Fruit fly (Drosophila melanogaster) whole organism, embryonic: Measurements from ENCODE around the gene Syp.

Source experiments
- Asciz ChIP-seq: fragments of 200-800 bp; sonication (Bioruptor generic); optimal IDR thresholded peaks from 2 replicates; lab custom pipeline; 2017; ENCODE audit warnings: missing biosample characterization, mild to moderate bottlenecking, missing genetic modification characterization, missing genetic modification reagents
- CG11247 ChIP-seq: fragments of 200-800 bp; sonication (Bioruptor generic); IDR thresholded peaks from 2 replicates; pipeline ENCODE4 v1.3.6; 2022; ENCODE audit warnings: missing biosample characterization, missing genetic modification characterization
- CG15479 ChIP-seq: fragments of 200-800 bp; sonication (Bioruptor generic); optimal IDR thresholded peaks from 3 replicates; lab custom pipeline; 2019; ENCODE audit warnings: missing biosample characterization, mild to moderate bottlenecking, missing genetic modification characterization, moderate library complexity
- CG16815 ChIP-seq: fragments of 200-800 bp; sonication (Bioruptor generic); optimal IDR thresholded peaks from 3 replicates; lab custom pipeline; 2017; ENCODE audit warnings: missing biosample characterization, mild to moderate bottlenecking, missing genetic modification characterization
- CG31224 ChIP-seq: fragments of 200-800 bp; sonication (Bioruptor generic); IDR thresholded peaks from 2 replicates; pipeline ENCODE4 v1.3.6; 2022; ENCODE audit warnings: missing biosample characterization, missing genetic modification characterization
- CG31388 ChIP-seq: fragments of 200-800 bp; sonication (Bioruptor generic); optimal IDR thresholded peaks from 2 replicates; lab custom pipeline; 2016; ENCODE audit warnings: missing biosample characterization, missing genetic modification characterization
- lola ChIP-seq, 3 experiments: fragments of >200 bp in 2 of 3; fragments of 200-800 bp in 1 of 3; sonication (Bioruptor generic) in 1 of 3; optimal IDR thresholded peaks; 2 replicates each; lab custom pipeline; 2017 to 2019; ENCODE audit warnings: missing biosample characterization in 3 of 3, missing genetic modification characterization in 3 of 3, mild to moderate bottlenecking in 1 of 3, moderate library complexity in 1 of 3
- oc ChIP-seq: fragments of 200-800 bp; sonication (Bioruptor generic); optimal IDR thresholded peaks from 2 replicates; lab custom pipeline; 2018; ENCODE audit warnings: missing biosample characterization, mild to moderate bottlenecking, missing genetic modification characterization, moderate library complexity
- org-1 ChIP-seq: fragments of 200-800 bp; sonication (Bioruptor generic); optimal IDR thresholded peaks from 2 replicates; lab custom pipeline; 2017; ENCODE audit warnings: missing biosample characterization, missing genetic modification characterization
- pfk ChIP-seq: fragments of 200-800 bp; sonication (Bioruptor generic); optimal IDR thresholded peaks from 2 replicates; lab custom pipeline; 2018; ENCODE audit warnings: missing biosample characterization, mild to moderate bottlenecking, missing genetic modification characterization, moderate library complexity
- repo ChIP-seq: fragments of 200-800 bp; sonication (Bioruptor generic); optimal IDR thresholded peaks from 2 replicates; lab custom pipeline; 2016; ENCODE audit warnings: missing biosample characterization, missing genetic modification characterization

dm6 chr3R:20796949-20797348 is 40.4 kb downstream of the Syp start:
- TF ChIP-seq Asciz (GFP tag; lab: Kevin White, UChicago) (no peak), lola (GFP tag; optimal IDR thresholded peaks at IDR 0.05; lab: Kevin White, UChicago) (no peak), CG16815 (GFP tag; lab: Kevin White, UChicago) (no peak), oc (tag; lab: Kevin White, UChicago) (no peak), CG31388 (GFP tag; lab: Kevin White, UChicago) (no peak), CG15479 (GFP tag; lab: Kevin White, UChicago) (no peak), pfk (GFP tag; lab: Kevin White, UChicago) (no peak), CG11247 (GFP tag; lab: Robert Waterston, UW) (no peak), repo (GFP tag; lab: Kevin White, UChicago) (no peak), org-1 (no peak), CG31224 (GFP tag; lab: Robert Waterston, UW) (no peak)
